Worm (Caenorhabditis elegans) whole organism, early embryonic: Measurements from ENCODE around the gene ZK105.3.

Experiments used
- B0310.2 ChIP-seq: sonication (generic microtip); optimal IDR thresholded peaks from 2 replicates; lab custom pipeline; 2016; ENCODE audit warnings: mild to moderate bottlenecking, missing genetic modification characterization, missing compliant biosample characterization
- F13C5.2 ChIP-seq: sonication (generic microtip); optimal IDR thresholded peaks from 2 replicates; lab custom pipeline; 2017; ENCODE audit warnings: mild to moderate bottlenecking, missing genetic modification characterization, inconsistent platforms, missing compliant biosample characterization
- aly-1 ChIP-seq: sonication (generic microtip); optimal IDR thresholded peaks from 2 replicates; lab custom pipeline; 2016; ENCODE audit warnings: missing genetic modification characterization, missing compliant biosample characterization
- ama-1 ChIP-seq: fragments of 150-350 bp; optimal IDR thresholded peaks from 2 replicates; lab custom pipeline; 2014
- ceh-13 ChIP-seq: fragments of 200-800 bp; sonication (Bioruptor generic); optimal IDR thresholded peaks from 2 replicates; lab custom pipeline; 2018; ENCODE audit warnings: mild to moderate bottlenecking, missing genetic modification characterization, missing compliant biosample characterization
- ceh-36 ChIP-seq: sonication (generic microtip); optimal IDR thresholded peaks from 2 replicates; lab custom pipeline; 2016; ENCODE audit warnings: missing genetic modification characterization, inconsistent platforms, missing compliant biosample characterization
- ets-7 ChIP-seq: sonication (generic microtip); optimal IDR thresholded peaks from 2 replicates; lab custom pipeline; 2016; ENCODE audit warnings: missing genotype, missing genetic modification characterization, missing compliant biosample characterization
- flt-1 ChIP-seq: fragments of 200-800 bp; sonication (Bioruptor generic); IDR thresholded peaks from 2 replicates; pipeline ENCODE4 v1.3.6; 2022; ENCODE audit warnings: missing genetic modification characterization, missing compliant biosample characterization
- hmbx-1 ChIP-seq: sonication (generic microtip); optimal IDR thresholded peaks from 2 replicates; lab custom pipeline; 2016; ENCODE audit warnings: mild to moderate bottlenecking, missing genetic modification characterization, missing compliant biosample characterization
- hmg-4 ChIP-seq: fragments of 200-800 bp; sonication (Bioruptor generic); optimal IDR thresholded peaks from 2 replicates; lab custom pipeline; 2018; ENCODE audit warnings: mild to moderate bottlenecking, missing genetic modification characterization, missing compliant biosample characterization
- hnd-1 ChIP-seq: sonication (generic microtip); optimal IDR thresholded peaks from 2 replicates; lab custom pipeline; 2016; ENCODE audit warnings: missing genetic modification characterization, missing compliant biosample characterization
- pes-1 ChIP-seq: fragments of 200-800 bp; sonication (Bioruptor generic); IDR thresholded peaks from 2 replicates; pipeline ENCODE4 v1.3.6; 2022; ENCODE audit warnings: missing genetic modification reagents, missing genetic modification characterization, missing compliant biosample characterization
- scrt-1 ChIP-seq: fragments of 200-800 bp; sonication (Bioruptor generic); IDR thresholded peaks from 2 replicates; pipeline ENCODE4 v1.3.6; 2022; ENCODE audit warnings: missing genetic modification characterization, missing compliant biosample characterization
- sea-1 ChIP-seq: fragments of 200-800 bp; sonication (Bioruptor generic); conservative IDR thresholded peaks from 2 replicates; pipeline ENCODE4 v1.3.6; 2022; ENCODE audit warnings: missing genetic modification characterization, missing compliant biosample characterization
- tbx-11 ChIP-seq: fragments of 200-800 bp; sonication (Bioruptor generic); IDR thresholded peaks from 2 replicates; pipeline ENCODE4 v1.3.6; 2022; ENCODE audit warnings: missing genetic modification characterization, missing compliant biosample characterization
- tbx-37 ChIP-seq: fragments of 200-800 bp; sonication (Bioruptor generic); conservative IDR thresholded peaks from 2 replicates; pipeline ENCODE4 v1.3.6; 2022; ENCODE audit warnings: missing genetic modification reagents, missing genetic modification characterization, missing compliant biosample characterization
- tra-4 ChIP-seq: sonication (generic microtip); optimal IDR thresholded peaks from 2 replicates; lab custom pipeline; 2017; ENCODE audit warnings: missing genetic modification characterization, missing compliant biosample characterization

Gene ZK105.3

ce11 chrV:7721945-7722344 is 25.0 kb downstream of the ZK105.3 start, which contains the start of gene ZK105.14:
Gene ZK105.14, minus strand, starts transcription at chrV:7722045.
- no peak for TF ChIP-seq flt-1
- no peak for TF ChIP-seq aly-1 (tag; lab: Kevin White, UChicago)
- TF ChIP-seq hmg-4 (GFP tag; lab: Kevin White, UChicago) = no peak
- TF ChIP-seq pes-1 = no peak
- TF ChIP-seq ceh-36 (tag; lab: Kevin White, UChicago) = no peak
- no peak for TF ChIP-seq B0310.2 (tag; lab: Kevin White, UChicago)
- no peak for TF ChIP-seq F13C5.2 (tag; lab: Kevin White, UChicago)

ce11 chrV:7723967-7724544 is 27.1 kb downstream of the ZK105.3 start, which contains the start of the genes ZK105.6 and ZK105.8:
Gene ZK105.6, minus strand, starts transcription at chrV:7724067.
Gene ZK105.8, plus strand, starts transcription at chrV:7724494.
- no peak for TF ChIP-seq ets-7 (tag; lab: Kevin White, UChicago)
- TF ChIP-seq tbx-37 (GFP tag; lab: Robert Waterston, UW) = no peak
- TF ChIP-seq ceh-36 (tag; lab: Kevin White, UChicago) = no peak
- no peak for TF ChIP-seq hmg-4 (GFP tag; lab: Kevin White, UChicago)
- no peak for TF ChIP-seq aly-1 (tag; lab: Kevin White, UChicago)
- no peak for TF ChIP-seq pes-1
- no peak for TF ChIP-seq ama-1 (lab: Kevin White, UChicago)
- TF ChIP-seq tbx-11 (GFP tag; lab: Robert Waterston, UW) = no peak
- no peak for TF ChIP-seq F13C5.2 (tag; lab: Kevin White, UChicago)
- TF ChIP-seq ceh-13 (GFP tag; lab: Kevin White, UChicago) = no peak
- no peak for TF ChIP-seq scrt-1
- TF ChIP-seq B0310.2 (tag; lab: Kevin White, UChicago) = no peak
- no peak for TF ChIP-seq tra-4 (tag; lab: Kevin White, UChicago)
- TF ChIP-seq hnd-1 (tag; lab: Kevin White, UChicago) = no peak
- no peak for TF ChIP-seq sea-1 (GFP tag; lab: Robert Waterston, UW)

- TF ChIP-seq scrt-1 = no peak
- no peak for TF ChIP-seq ama-1 (lab: Kevin White, UChicago)
- no peak for TF ChIP-seq tra-4 (tag; lab: Kevin White, UChicago)
- TF ChIP-seq tbx-37 (GFP tag; lab: Robert Waterston, UW) = no peak
Measured at ce11 chrV:7726202-7726601, 29.3 kb downstream of the ZK105.3 start.

- TF ChIP-seq flt-1 (no peak), pes-1 (no peak), aly-1 (tag; lab: Kevin White, UChicago) (no peak), tra-4 (tag; lab: Kevin White, UChicago) (no peak), hnd-1 (tag; lab: Kevin White, UChicago) (no peak), sea-1 (GFP tag; lab: Robert Waterston, UW) (no peak), F13C5.2 (tag; lab: Kevin White, UChicago) (no peak), scrt-1 (no peak), ama-1 (lab: Kevin White, UChicago) (no peak), ceh-36 (tag; lab: Kevin White, UChicago) (no peak), tbx-11 (GFP tag; lab: Robert Waterston, UW) (no peak)
Measured at ce11 chrV:7726927-7727326, 30.0 kb downstream of the ZK105.3 start.

- TF ChIP-seq B0310.2 (tag; lab: Kevin White, UChicago) = no peak
- no peak for TF ChIP-seq ceh-13 (GFP tag; lab: Kevin White, UChicago)
- TF ChIP-seq ceh-36 (tag; lab: Kevin White, UChicago) = no peak
- TF ChIP-seq aly-1 (tag; lab: Kevin White, UChicago) = no peak
- no peak for TF ChIP-seq ama-1 (lab: Kevin White, UChicago)
- no peak for TF ChIP-seq hmg-4 (GFP tag; lab: Kevin White, UChicago)
- no peak for TF ChIP-seq F13C5.2 (tag; lab: Kevin White, UChicago)
- TF ChIP-seq ets-7 (tag; lab: Kevin White, UChicago) = no peak
- TF ChIP-seq pes-1 = no peak
- TF ChIP-seq flt-1 = no peak
- no peak for TF ChIP-seq tra-4 (tag; lab: Kevin White, UChicago)
- TF ChIP-seq tbx-37 (GFP tag; lab: Robert Waterston, UW) = no peak
- TF ChIP-seq sea-1 (GFP tag; lab: Robert Waterston, UW) = no peak
- TF ChIP-seq hmbx-1 (tag; lab: Kevin White, UChicago) = no peak
Measured at ce11 chrV:7728003-7728678, 31.2 kb downstream of the ZK105.3 start.

ce11 chrV:7728679-7729027 is 31.7 kb downstream of the ZK105.3 start, which contains the start of gene Y97E10C.1:
Gene Y97E10C.1, plus strand, starts transcription at chrV:7728879.
- no peak for TF ChIP-seq hmg-4 (GFP tag; lab: Kevin White, UChicago)
- TF ChIP-seq sea-1 (GFP tag; lab: Robert Waterston, UW) = no peak
- no peak for TF ChIP-seq hnd-1 (tag; lab: Kevin White, UChicago)
- no peak for TF ChIP-seq aly-1 (tag; lab: Kevin White, UChicago)
- TF ChIP-seq tbx-37 (GFP tag; lab: Robert Waterston, UW) = no peak
- no peak for TF ChIP-seq flt-1
- TF ChIP-seq F13C5.2 (tag; lab: Kevin White, UChicago) = no peak
- no peak for TF ChIP-seq ceh-13 (GFP tag; lab: Kevin White, UChicago)
- no peak for TF ChIP-seq pes-1
- TF ChIP-seq tbx-11 (GFP tag; lab: Robert Waterston, UW) = no peak
- TF ChIP-seq ama-1 (lab: Kevin White, UChicago) = no peak
- TF ChIP-seq ceh-36 (tag; lab: Kevin White, UChicago) = no peak
- TF ChIP-seq hmbx-1 (tag; lab: Kevin White, UChicago) = no peak
- no peak for TF ChIP-seq B0310.2 (tag; lab: Kevin White, UChicago)
- no peak for TF ChIP-seq scrt-1
- no peak for TF ChIP-seq tra-4 (tag; lab: Kevin White, UChicago)

ce11 chrV:7730488-7730887 is 33.5 kb downstream of the ZK105.3 start:
- TF ChIP-seq ceh-36 (tag; lab: Kevin White, UChicago) (peak; percentile 25), tra-4 (tag; lab: Kevin White, UChicago) (no peak), tbx-37 (GFP tag; lab: Robert Waterston, UW) (0 out of 2 replicates have a peak, but pooled peaks have one; percentile 18), ama-1 (lab: Kevin White, UChicago) (no peak), B0310.2 (tag; lab: Kevin White, UChicago) (peak; percentile 8), hmbx-1 (tag; lab: Kevin White, UChicago) (no peak), F13C5.2 (tag; lab: Kevin White, UChicago) (no peak), scrt-1 (no peak), hmg-4 (GFP tag; lab: Kevin White, UChicago) (no peak), hnd-1 (tag; lab: Kevin White, UChicago) (no peak), ets-7 (tag; lab: Kevin White, UChicago) (no peak), pes-1 (peak; percentile 37; the same call in 1 of the 2 replicates)
